Worm (Caenorhabditis elegans) whole organism, L4 larva: ENCODE data around the gene bre-3.
"Not testable (repeated sequence)": the region's sequence is repeated elsewhere in the genome, so short reads cannot be mapped to it uniquely, and the experiment has no call there.

Experiments
- F26F4.8 ChIP-seq: fragments of 200-800 bp; sonication (Bioruptor generic); conservative IDR thresholded peaks from 2 replicates; pipeline ENCODE4 v1.3.6; 2022; ENCODE audit warnings: missing genetic modification characterization, missing compliant biosample characterization
- F49E8.2 ChIP-seq: sonication (generic microtip); optimal IDR thresholded peaks from 2 replicates; lab custom pipeline; 2016; ENCODE audit warnings: missing compliant biosample characterization, mild to moderate bottlenecking, missing genetic modification characterization, borderline replicate concordance
- Y105C5A.15 ChIP-seq: fragments of 200-800 bp; sonication (Bioruptor generic); IDR thresholded peaks from 2 replicates; pipeline ENCODE4 v1.3.6; 2022; ENCODE audit warnings: missing genetic modification characterization, missing compliant biosample characterization
- ceh-82 ChIP-seq: sonication (generic microtip); optimal IDR thresholded peaks from 2 replicates; lab custom pipeline; 2017; ENCODE audit warnings: missing biosample characterization, missing genetic modification characterization
- hlh-30 ChIP-seq: sonication (generic microtip); optimal IDR thresholded peaks from 2 replicates; lab custom pipeline; 2017; ENCODE audit warnings: antibody characterized with exemption, mild to moderate bottlenecking, missing genetic modification characterization, missing compliant biosample characterization; ENCODE audit not compliant: insufficient read depth
- lin-29 ChIP-seq: fragments of 200-800 bp; sonication (Bioruptor generic); IDR thresholded peaks from 2 replicates; pipeline ENCODE4 v1.3.6; 2022; ENCODE audit warnings: missing genetic modification reagents, missing genetic modification characterization, missing compliant biosample characterization
- nhr-10 ChIP-seq: fragments of 150-350 bp; optimal IDR thresholded peaks from 2 replicates; lab custom pipeline; 2014; ENCODE audit warnings: missing biosample characterization, missing genetic modification characterization
- nhr-102 ChIP-seq: sonication (generic microtip); optimal IDR thresholded peaks from 2 replicates; lab custom pipeline; 2016; ENCODE audit warnings: mild to moderate bottlenecking, missing genetic modification characterization, moderate library complexity, missing compliant biosample characterization
- nhr-48 ChIP-seq: sonication (generic microtip); optimal IDR thresholded peaks from 2 replicates; lab custom pipeline; 2016; ENCODE audit warnings: mild to moderate bottlenecking, missing genetic modification characterization, missing compliant biosample characterization
- nhr-6 ChIP-seq: fragments of 150-350 bp; optimal IDR thresholded peaks from 2 replicates; lab custom pipeline; 2014; ENCODE audit warnings: missing biosample characterization, missing genetic modification characterization
- nhr-77 ChIP-seq: fragments of 150-350 bp; optimal IDR thresholded peaks from 2 replicates; lab custom pipeline; 2014; ENCODE audit warnings: missing biosample characterization, missing genetic modification characterization
- rbr-2 ChIP-seq: sonication (generic microtip); optimal IDR thresholded peaks from 2 replicates; lab custom pipeline; 2016; ENCODE audit warnings: missing genotype, missing genetic modification characterization, missing compliant biosample characterization
- tra-1 ChIP-seq: fragments of 200-800 bp; sonication (Bioruptor generic); IDR thresholded peaks from 2 replicates; pipeline ENCODE4 v1.3.6; 2022; ENCODE audit warnings: missing genetic modification reagents, missing genetic modification characterization, missing compliant biosample characterization
- unc-130 ChIP-seq: sonication (generic microtip); optimal IDR thresholded peaks from 2 replicates; lab custom pipeline; 2016; ENCODE audit warnings: missing genetic modification reagents, missing genetic modification characterization, missing compliant biosample characterization
- ztf-11 ChIP-seq: fragments of 150-350 bp; optimal IDR thresholded peaks from 2 replicates; lab custom pipeline; 2014; ENCODE audit warnings: missing biosample characterization, missing genetic modification characterization

bre-3 gene

DNA sequence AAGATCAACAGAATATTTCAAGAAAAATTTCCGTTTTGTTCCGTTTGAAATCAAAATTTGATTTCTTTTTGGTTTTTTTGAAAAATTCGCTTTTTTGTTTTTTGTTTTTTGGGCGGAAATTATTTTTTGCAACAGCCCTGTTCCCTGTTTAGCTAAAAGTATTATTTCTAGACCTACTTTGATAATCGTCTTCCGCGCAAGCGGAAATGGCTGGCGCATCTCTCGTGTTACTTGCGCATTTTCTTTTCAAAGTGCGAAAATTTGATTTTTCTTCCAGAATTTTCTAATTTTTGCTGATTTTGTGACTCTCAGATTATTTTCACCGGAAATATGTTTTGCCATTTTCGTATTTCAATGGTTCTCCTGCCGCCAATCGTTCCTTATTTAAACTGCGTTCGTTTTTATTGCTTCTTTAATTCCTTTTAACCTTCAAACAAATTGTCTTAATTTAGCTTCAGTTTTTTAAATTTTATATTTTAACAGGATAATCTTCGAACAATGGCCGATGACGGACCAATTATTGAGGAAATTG lies 51.6 kb downstream of the bre-3 start, which contains the start of gene cpar-1:
Gene cpar-1, plus strand, starts transcription at position 482 of the 532 bp plus-strand sequence.
- TF ChIP-seq F26F4.8 (GFP tag; lab: Robert Waterston, UW) (no peak), F49E8.2 (tag; lab: Kevin White, UChicago) (peak; percentile 55), ztf-11 (tag; lab: Kevin White, UChicago) (no peak), unc-130 (GFP tag; lab: Kevin White, UChicago) (peak; percentile 9)
- TF ChIP-seq, all 104 proteins: peak for 2

DNA sequence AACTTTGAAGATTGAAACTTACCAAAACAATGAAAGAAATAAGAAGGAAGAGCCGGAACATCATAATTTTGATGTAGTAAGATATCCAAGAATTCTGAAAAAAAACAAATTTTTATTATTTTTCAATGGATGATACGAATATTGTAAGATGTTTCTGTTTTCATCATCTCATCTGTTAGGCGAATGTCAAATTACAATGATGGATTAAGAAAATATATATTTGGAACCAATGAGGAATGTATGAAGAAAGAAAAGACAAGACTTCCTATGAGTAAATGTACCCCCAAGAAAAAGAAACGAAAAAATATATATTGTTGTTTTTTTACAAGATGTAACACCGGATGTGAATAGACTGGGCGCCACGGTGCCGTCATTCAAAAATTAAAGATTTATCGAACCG lies 59.0 kb downstream of the bre-3 start, which contains the start of gene T26G10.5:
Gene T26G10.5, minus strand, starts transcription at position 101 of the 400 bp plus-strand sequence.
- TF ChIP-seq nhr-102 (tag; lab: Kevin White, UChicago) (no peak), nhr-6 (tag; lab: Kevin White, UChicago) (no peak), nhr-10 (tag; lab: Kevin White, UChicago) (no peak), nhr-48 (no peak), nhr-77 (tag; lab: Kevin White, UChicago) (no peak), Y105C5A.15 (GFP tag; lab: Robert Waterston, UW) (no peak), hlh-30 (no peak), lin-29 (GFP tag; lab: Robert Waterston, UW) (no peak)

DNA sequence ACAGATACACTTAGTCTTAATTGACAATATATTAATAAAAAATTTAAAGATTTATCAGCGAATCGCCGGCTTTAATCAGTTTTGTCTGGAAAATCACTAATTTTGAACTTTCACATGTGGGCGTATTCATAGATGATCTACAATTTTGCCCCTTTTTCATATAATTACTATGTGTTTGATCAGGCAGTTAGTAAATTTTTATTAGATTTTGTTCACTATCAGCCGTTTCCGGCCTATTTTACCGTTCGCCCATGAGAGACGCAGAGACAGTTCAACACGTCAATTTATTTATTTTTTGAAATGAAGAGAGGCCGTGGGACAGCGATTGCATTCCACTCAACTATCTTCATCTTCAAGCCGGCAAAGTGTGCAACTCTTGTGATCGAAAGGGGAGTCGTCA lies 65.0 kb downstream of the bre-3 start, which contains the start of gene T26G10.4:
Gene T26G10.4, plus strand, starts transcription at position 301 of the 400 bp plus-strand sequence.
- TF ChIP-seq rbr-2; tra-1 (GFP tag; lab: Robert Waterston, UW); ceh-82 (tag; lab: Kevin White, UChicago): not testable (repeated sequence)
- TF ChIP-seq, all 104 proteins: peak for 0; not testable (repeated sequence) for 104
